Worm (Caenorhabditis elegans) whole organism, L3 larva: ENCODE results near the gene T10D4.14.
"Not testable (repeated sequence)": the region's sequence is repeated elsewhere in the genome, so short reads cannot be mapped to it uniquely, and the experiment has no call there.

Source experiments
- mdl-1 ChIP-seq: fragments of 150-350 bp; optimal IDR thresholded peaks from 2 replicates; lab custom pipeline; 2014; ENCODE audit warnings: missing biosample characterization, missing genetic modification characterization
- nhr-28 ChIP-seq: fragments of 150-350 bp; optimal IDR thresholded peaks from 2 replicates; lab custom pipeline; 2014; ENCODE audit warnings: missing biosample characterization, missing genetic modification characterization

- not testable (repeated sequence) for TF ChIP-seq nhr-28, mdl-1 (tag; lab: Kevin White, UChicago)
Measured at ce11 chrII:3183300-3183840, 31.9 kb upstream of the T10D4.14 start, which contains the start of the genes Y27F2A.6 and Y27F2A.8.
